Fruit fly (Drosophila melanogaster) whole organism, embryonic: ENCODE data around the gene nbs.

Experiments
- Abd-B ChIP-seq: fragments of 200-800 bp; sonication (Bioruptor generic); optimal IDR thresholded peaks from 2 replicates; lab custom pipeline; 2018; ENCODE audit warnings: missing biosample characterization, mild to moderate bottlenecking, missing genetic modification characterization, moderate library complexity
- Aef1 ChIP-seq: fragments of 200-800 bp; sonication (Bioruptor generic); IDR thresholded peaks from 3 replicates; pipeline ENCODE4 v1.3.6; 2022; ENCODE audit warnings: missing biosample characterization, missing genetic modification characterization
- B-H2 ChIP-seq: fragments of 200-800 bp; sonication (Bioruptor generic); optimal IDR thresholded peaks from 2 replicates; lab custom pipeline; 2018; ENCODE audit warnings: missing biosample characterization, mild to moderate bottlenecking, missing genetic modification characterization
- BEAF-32 ChIP-seq: fragments of 200-800 bp; sonication (Bioruptor generic); optimal IDR thresholded peaks from 3 replicates; lab custom pipeline; 2017; ENCODE audit warnings: missing biosample characterization, missing genetic modification characterization, mild to moderate bottlenecking, moderate library complexity, missing genetic modification reagents
- CG11247 ChIP-seq: fragments of 200-800 bp; sonication (Bioruptor generic); IDR thresholded peaks from 2 replicates; pipeline ENCODE4 v1.3.6; 2022; ENCODE audit warnings: missing biosample characterization, missing genetic modification characterization
- CG11560 ChIP-seq: fragments of 200-800 bp; sonication (Bioruptor generic); IDR thresholded peaks from 3 replicates; pipeline ENCODE4 v1.3.6; 2022; ENCODE audit warnings: missing biosample characterization, missing genetic modification characterization
- CG11696 ChIP-seq: fragments of 200-800 bp; sonication (Bioruptor generic); IDR thresholded peaks from 2 replicates; pipeline ENCODE4 v1.3.6; 2022; ENCODE audit warnings: missing biosample characterization, missing genetic modification characterization
- CG12391 ChIP-seq: fragments of 200-800 bp; sonication (Bioruptor generic); optimal IDR thresholded peaks from 3 replicates; lab custom pipeline; 2018; ENCODE audit warnings: missing biosample characterization, mild to moderate bottlenecking, missing genetic modification characterization, moderate library complexity
- CG14965 ChIP-seq: fragments of 200-800 bp; sonication (Bioruptor generic); optimal IDR thresholded peaks from 2 replicates; lab custom pipeline; 2016; ENCODE audit warnings: missing biosample characterization, missing genetic modification characterization, borderline replicate concordance
- CG17359 ChIP-seq: fragments of 200-800 bp; sonication (Bioruptor generic); optimal IDR thresholded peaks from 3 replicates; lab custom pipeline; 2018; ENCODE audit warnings: missing biosample characterization, mild to moderate bottlenecking, missing genetic modification characterization, moderate library complexity
- CG18011 ChIP-seq: fragments of 200-800 bp; sonication (Bioruptor generic); optimal IDR thresholded peaks from 2 replicates; lab custom pipeline; 2017; ENCODE audit warnings: missing biosample characterization, missing genetic modification characterization, mild to moderate bottlenecking, moderate library complexity, missing genotype
- CG18476 ChIP-seq: fragments of 200-800 bp; sonication (Bioruptor generic); optimal IDR thresholded peaks from 2 replicates; lab custom pipeline; 2016; ENCODE audit warnings: missing biosample characterization, mild to moderate bottlenecking, missing genetic modification characterization
- CG2199 ChIP-seq: fragments of 200-800 bp; sonication (Bioruptor generic); IDR thresholded peaks from 3 replicates; pipeline ENCODE4 v1.3.6; 2022; ENCODE audit warnings: missing biosample characterization, missing genetic modification characterization
- CG31365 ChIP-seq: fragments of 200-800 bp; sonication (Bioruptor generic); optimal IDR thresholded peaks from 2 replicates; lab custom pipeline; 2018; ENCODE audit warnings: missing biosample characterization, mild to moderate bottlenecking, missing genetic modification characterization
- CG43689 ChIP-seq: fragments of 200-800 bp; sonication (Bioruptor generic); IDR thresholded peaks from 2 replicates; pipeline ENCODE4 v1.3.6; 2022; ENCODE audit warnings: missing biosample characterization, missing genetic modification characterization
- CG6272 ChIP-seq: fragments of 200-800 bp; sonication (Bioruptor generic); IDR thresholded peaks from 2 replicates; pipeline ENCODE4 v1.3.6; 2022; ENCODE audit warnings: missing biosample characterization, missing genetic modification characterization
- CTCF ChIP-seq: fragments of 200-800 bp; sonication (Bioruptor generic); optimal IDR thresholded peaks from 2 replicates; lab custom pipeline; 2017; ENCODE audit warnings: missing biosample characterization, mild to moderate bottlenecking, missing genetic modification characterization, moderate library complexity
- Dip3 ChIP-seq: fragments of 200-800 bp; sonication (Bioruptor generic); optimal IDR thresholded peaks from 3 replicates; lab custom pipeline; 2016; ENCODE audit warnings: missing biosample characterization, missing genetic modification characterization
- Hand ChIP-seq: fragments of 200-800 bp; sonication (Bioruptor generic); optimal IDR thresholded peaks from 2 replicates; lab custom pipeline; 2017; ENCODE audit warnings: mild to moderate bottlenecking, missing biosample characterization, missing genetic modification reagents, missing genetic modification characterization
- Hey ChIP-seq: fragments of 200-800 bp; sonication (Bioruptor generic); optimal IDR thresholded peaks from 3 replicates; lab custom pipeline; 2018; ENCODE audit warnings: missing biosample characterization, mild to moderate bottlenecking, missing genetic modification characterization
- HmgZ ChIP-seq: fragments of 200-800 bp; sonication (Bioruptor generic); optimal IDR thresholded peaks from 2 replicates; lab custom pipeline; 2018; ENCODE audit warnings: missing biosample characterization, mild to moderate bottlenecking, missing genetic modification characterization
- MESR4 ChIP-seq: fragments of 200-800 bp; sonication (Bioruptor generic); optimal IDR thresholded peaks from 2 replicates; lab custom pipeline; 2018; ENCODE audit warnings: missing biosample characterization, mild to moderate bottlenecking, missing genetic modification characterization, moderate library complexity
- Med ChIP-seq: fragments of 200-800 bp; sonication (Bioruptor generic); peaks from one replicate; lab custom pipeline; 2016; ENCODE audit warnings: missing biosample characterization, missing genetic modification characterization, mild to moderate bottlenecking, inconsistent platforms, moderate library complexity
- Oli ChIP-seq: fragments of 200-800 bp; sonication (Bioruptor generic); optimal IDR thresholded peaks from 2 replicates; lab custom pipeline; 2018; ENCODE audit warnings: missing biosample characterization, mild to moderate bottlenecking, missing genetic modification characterization, moderate library complexity
- PHDP ChIP-seq: fragments of 200-800 bp; sonication (Bioruptor generic); optimal IDR thresholded peaks from 3 replicates; lab custom pipeline; 2018; ENCODE audit warnings: missing biosample characterization, mild to moderate bottlenecking, missing genetic modification characterization, moderate library complexity
- Side ChIP-seq: fragments of 200-800 bp; sonication (Bioruptor generic); optimal IDR thresholded peaks from 2 replicates; lab custom pipeline; 2016; ENCODE audit warnings: missing biosample characterization, missing genetic modification characterization
- Sox102F ChIP-seq: fragments of 200-800 bp; sonication (Bioruptor generic); optimal IDR thresholded peaks from 2 replicates; lab custom pipeline; 2018; ENCODE audit warnings: missing biosample characterization, mild to moderate bottlenecking, missing genetic modification characterization, moderate library complexity
- Stat92E ChIP-seq, 3 experiments: fragments of >200 bp in 2 of 3; fragments of 200-800 bp in 1 of 3; sonication (Bioruptor generic) in 1 of 3; optimal IDR thresholded peaks; 2 replicates each; lab custom pipeline; 2017 to 2019; ENCODE audit warnings: missing biosample characterization in 3 of 3, missing genetic modification characterization in 3 of 3, mild to moderate bottlenecking in 1 of 3, moderate library complexity in 1 of 3
- Vsx1 ChIP-seq: fragments of 200-800 bp; sonication (Bioruptor generic); optimal IDR thresholded peaks from 2 replicates; lab custom pipeline; 2017; ENCODE audit warnings: missing biosample characterization, mild to moderate bottlenecking, missing genetic modification characterization, missing genetic modification reagents
- abd-A ChIP-seq: fragments of 200-800 bp; sonication (Bioruptor generic); optimal IDR thresholded peaks from 3 replicates; lab custom pipeline; 2019; ENCODE audit warnings: missing biosample characterization, mild to moderate bottlenecking, missing genetic modification characterization, moderate library complexity
- al ChIP-seq: fragments of 200-800 bp; sonication (Bioruptor generic); IDR thresholded peaks from 2 replicates; pipeline ENCODE4 v1.3.6; 2022; ENCODE audit warnings: missing biosample characterization, missing genetic modification characterization
- bbx ChIP-seq: fragments of 200-800 bp; sonication (Bioruptor generic); IDR thresholded peaks from 2 replicates; pipeline ENCODE4 v1.3.6; 2022; ENCODE audit warnings: missing biosample characterization, missing genetic modification characterization; ENCODE audit not compliant: partially characterized antibody
- bigmax ChIP-seq: fragments of 200-800 bp; sonication (Bioruptor generic); optimal IDR thresholded peaks from 2 replicates; lab custom pipeline; 2018; ENCODE audit warnings: missing biosample characterization, mild to moderate bottlenecking, missing genetic modification characterization
- btn ChIP-seq: fragments of 200-800 bp; sonication (Bioruptor generic); optimal IDR thresholded peaks from 2 replicates; lab custom pipeline; 2016; ENCODE audit warnings: missing biosample characterization, missing genetic modification characterization
- dmrt99B ChIP-seq: fragments of 200-800 bp; sonication (Bioruptor generic); optimal IDR thresholded peaks from 2 replicates; lab custom pipeline; 2018; ENCODE audit warnings: missing biosample characterization, mild to moderate bottlenecking, missing genetic modification characterization, moderate library complexity
- ems ChIP-seq: fragments of 200-800 bp; sonication (Bioruptor generic); optimal IDR thresholded peaks from 3 replicates; lab custom pipeline; 2016; ENCODE audit warnings: missing biosample characterization, missing genetic modification characterization
- gem ChIP-seq: fragments of 200-800 bp; sonication (Bioruptor generic); optimal IDR thresholded peaks from 2 replicates; lab custom pipeline; 2019; ENCODE audit warnings: missing biosample characterization, mild to moderate bottlenecking, missing genetic modification characterization, moderate library complexity
- h ChIP-seq: fragments of >200 bp; optimal IDR thresholded peaks from 2 replicates; lab custom pipeline; 2017
- hbn ChIP-seq: fragments of 200-800 bp; sonication (Bioruptor generic); IDR thresholded peaks from 2 replicates; pipeline ENCODE4 v1.3.6; 2022; ENCODE audit warnings: missing biosample characterization, missing genetic modification characterization; ENCODE audit not compliant: partially characterized antibody
- ro ChIP-seq: fragments of 200-800 bp; sonication (Bioruptor generic); IDR thresholded peaks from 2 replicates; pipeline ENCODE4 v1.3.6; 2022; ENCODE audit warnings: missing biosample characterization, missing genetic modification characterization
- sc ChIP-seq, 3 experiments: fragments of >200 bp in 2 of 3; fragments of 200-800 bp in 1 of 3; sonication (Bioruptor generic) in 1 of 3; optimal IDR thresholded peaks; 2 replicates in 2 of 3; 3 replicates in 1 of 3; lab custom pipeline; 2017; ENCODE audit warnings: mild to moderate bottlenecking in 1 of 3, missing biosample characterization in 1 of 3, missing genetic modification characterization in 1 of 3, missing genetic modification reagents in 1 of 3
- sima ChIP-seq: fragments of 200-800 bp; sonication (Bioruptor generic); optimal IDR thresholded peaks from 2 replicates; lab custom pipeline; 2016; ENCODE audit warnings: missing biosample characterization, missing genetic modification characterization
- sisA ChIP-seq: fragments of 200-800 bp; sonication (Bioruptor generic); IDR thresholded peaks from 2 replicates; pipeline ENCODE4 v1.3.6; 2022; ENCODE audit warnings: missing biosample characterization, missing genetic modification characterization
- slp2 ChIP-seq: fragments of 200-800 bp; sonication (Bioruptor generic); optimal IDR thresholded peaks from 2 replicates; lab custom pipeline; 2016; ENCODE audit warnings: missing biosample characterization, missing genetic modification characterization
- so ChIP-seq: fragments of 200-800 bp; sonication (Bioruptor generic); IDR thresholded peaks from 3 replicates; pipeline ENCODE4 v1.3.6; 2022; ENCODE audit warnings: missing biosample characterization, missing genetic modification characterization
- unc-4 ChIP-seq: fragments of 200-800 bp; sonication (Bioruptor generic); IDR thresholded peaks from 2 replicates; pipeline ENCODE4 v1.3.6; 2022; ENCODE audit warnings: missing biosample characterization, missing genetic modification characterization; ENCODE audit not compliant: partially characterized antibody
- wdn ChIP-seq: fragments of 200-800 bp; sonication (Bioruptor generic); IDR thresholded peaks from 2 replicates; pipeline ENCODE4 v1.3.6; 2022; ENCODE audit warnings: missing biosample characterization, missing genetic modification characterization

Gene nbs

DNA sequence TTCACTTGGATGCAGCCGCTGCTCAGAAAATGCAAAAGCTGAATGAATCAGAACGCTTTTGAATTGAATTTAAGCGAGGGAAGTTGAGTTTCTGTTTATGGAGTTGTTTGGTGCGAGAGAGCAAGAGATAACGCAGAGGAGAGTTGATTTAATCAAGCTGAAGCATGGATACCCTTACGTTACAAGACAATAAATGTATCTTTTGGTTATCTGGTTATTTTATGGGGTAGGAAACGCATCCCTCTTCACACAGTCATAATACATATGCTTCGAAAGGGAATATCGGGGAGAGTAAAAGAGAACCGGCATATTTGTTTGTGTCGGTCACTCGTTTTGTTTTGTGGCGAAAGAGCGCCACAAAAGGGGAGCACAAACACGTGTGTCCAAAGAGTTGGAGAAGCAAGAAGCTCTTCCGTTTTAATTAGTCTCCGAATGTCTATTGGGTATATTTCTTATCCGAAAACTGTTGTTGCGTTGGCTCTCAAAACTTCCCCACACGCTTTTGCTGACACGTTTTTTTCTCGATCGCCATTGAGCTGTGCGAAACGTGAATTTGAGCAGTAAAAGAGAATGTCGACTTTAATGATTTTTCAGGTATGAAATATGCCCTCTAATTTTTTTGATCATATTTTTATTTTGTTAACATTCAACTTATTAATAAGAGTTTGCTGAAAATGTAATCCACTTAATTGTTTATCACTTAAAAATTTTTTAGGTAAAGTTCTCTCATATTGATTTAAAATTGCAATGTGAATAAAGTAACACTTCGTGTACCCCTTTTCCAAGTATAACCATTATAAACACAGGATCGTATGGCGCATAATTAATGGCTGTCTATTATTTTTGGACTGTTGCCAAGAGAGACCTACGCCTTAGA lies 26.1 kb downstream of the nbs start, which contains the start of gene Prps (continued):
- peak; percentile 79 for TF ChIP-seq HmgZ (tag; lab: Kevin White, UChicago)
- TF ChIP-seq PHDP (tag; lab: Kevin White, UChicago), result peak; percentile 82
- peak; percentile 81 for TF ChIP-seq so
- TF ChIP-seq CG6272 (GFP tag; lab: Robert Waterston, UW), result peak; percentile 46; the same call in 1 of the 2 replicates
- peak; percentile 68; the same call in 2 of the 3 replicates for TF ChIP-seq Aef1 (GFP tag; lab: Robert Waterston, UW)
- TF ChIP-seq Vsx1 (GFP tag; lab: Kevin White, UChicago), result peak; percentile 48
- TF ChIP-seq sisA (GFP tag; lab: Robert Waterston, UW), result peak; percentile 80
- TF ChIP-seq MESR4 (GFP tag; lab: Kevin White, UChicago), result no peak
- 0 out of 2 replicates have a peak, but pooled peaks have one; percentile 12 for TF ChIP-seq hbn (GFP tag; lab: Robert Waterston, UW)
- peak; percentile 81 for TF ChIP-seq CG31365
- TF ChIP-seq wdn, result peak; percentile 48; the same call in 1 of the 2 replicates
- TF ChIP-seq B-H2 (GFP tag; lab: Kevin White, UChicago), result peak; percentile 62
- peak; percentile 82 for TF ChIP-seq Hand (GFP tag; lab: Kevin White, UChicago)
- TF ChIP-seq CG12391 (tag; lab: Kevin White, UChicago), result peak; percentile 66
- TF ChIP-seq Stat92E (GFP tag; optimal IDR thresholded peaks at IDR 0.05; lab: Kevin White, UChicago), result peak in 1 of 3 experiments; percentile 68
- peak; percentile 79 for TF ChIP-seq Side (GFP tag; lab: Kevin White, UChicago)
- peak; percentile 39 for TF ChIP-seq bigmax
- TF ChIP-seq h (lab: Kevin White, UChicago), result no peak
- TF ChIP-seq CG43689 (GFP tag; lab: Robert Waterston, UW), result no peak
- peak; percentile 34 for TF ChIP-seq Dip3 (GFP tag; lab: Kevin White, UChicago)
- TF ChIP-seq Oli (tag; lab: Kevin White, UChicago), result peak; percentile 30
- peak; percentile 64; the same call in 1 of the 2 replicates for TF ChIP-seq al (GFP tag; lab: Robert Waterston, UW)
- peak; percentile 43; the same call in 1 of the 3 replicates for TF ChIP-seq CG11560
- TF ChIP-seq CG11247 (GFP tag; lab: Robert Waterston, UW), result peak; percentile 61
- TF ChIP-seq CG2199, result no peak
- no peak for TF ChIP-seq sima
- TF ChIP-seq Med (GFP tag; lab: Kevin White, UChicago), result peak; percentile 97
- TF ChIP-seq gem (tag; lab: Kevin White, UChicago), result peak; percentile 74
- TF ChIP-seq CG14965, result no peak
- no peak for TF ChIP-seq bbx
- peak; percentile 73 for TF ChIP-seq CG11696
- TF ChIP-seq Hey (tag; lab: Kevin White, UChicago), result peak; percentile 59
- TF ChIP-seq unc-4, result peak; percentile 33; the same call in 1 of the 2 replicates
- peak; percentile 36 for TF ChIP-seq Abd-B (GFP tag; lab: Kevin White, UChicago)
- TF ChIP-seq CG17359 (tag; lab: Kevin White, UChicago), result peak; percentile 82
- peak; percentile 81 for TF ChIP-seq ems (GFP tag; lab: Kevin White, UChicago)
- TF ChIP-seq CG18011, result peak; percentile 53
- TF ChIP-seq sc (optimal IDR thresholded peaks at IDR 0.05; lab: Kevin White, UChicago), result no peak
- TF ChIP-seq sc (GFP tag; optimal IDR thresholded peaks at IDR 0.05; lab: Kevin White, UChicago), result peak; percentile 21
- TF ChIP-seq CG18476 (GFP tag; lab: Kevin White, UChicago), result peak; percentile 2
- peak; percentile 65 for TF ChIP-seq btn (GFP tag; lab: Kevin White, UChicago)
- peak; percentile 17 for TF ChIP-seq CTCF (GFP tag; lab: Kevin White, UChicago)
- no peak for TF ChIP-seq BEAF-32
- peak; percentile 62 for TF ChIP-seq Sox102F (GFP tag; lab: Kevin White, UChicago)
- peak; percentile 88 for TF ChIP-seq abd-A (tag; lab: Kevin White, UChicago)
- peak; percentile 33 for TF ChIP-seq slp2 (GFP tag; lab: Kevin White, UChicago)
- peak; percentile 50; the same call in 1 of the 2 replicates for TF ChIP-seq ro (GFP tag; lab: Robert Waterston, UW)
- peak; percentile 85 for TF ChIP-seq dmrt99B (tag; lab: Kevin White, UChicago)
